Worm (Caenorhabditis elegans): Measurements from ENCODE around the gene ZK930.4.

Gene ZK930.4

ce11 chrII:11923620-11924298, 17.4 kb downstream of the ZK930.4 start:
- TF ChIP-seq lin-13 (tag; optimal IDR thresholded peaks at IDR 0.05): no peak
- TF ChIP-seq ham-2 (GFP tag; optimal IDR thresholded peaks at IDR 0.05): peak; percentile 20

ce11 chrII:11925203-11925602, 18.9 kb downstream of the ZK930.4 start:
- TF ChIP-seq drap-1 (GFP tag; optimal IDR thresholded peaks at IDR 0.05): no peak
- TF ChIP-seq nhr-76 (tag; optimal IDR thresholded peaks at IDR 0.05): no peak
- no peak for TF ChIP-seq flh-1 (GFP tag; optimal IDR thresholded peaks at IDR 0.05)
- TF ChIP-seq lin-32 (GFP tag; optimal IDR thresholded peaks at IDR 0.05): no peak
- no peak for TF ChIP-seq snpc-4 (tag; optimal IDR thresholded peaks at IDR 0.05)
- no peak for TF ChIP-seq sem-2 (GFP tag; optimal IDR thresholded peaks at IDR 0.05)
- TF ChIP-seq elt-1 (tag; optimal IDR thresholded peaks at IDR 0.05; ENCODE audit: borderline replicate concordance, insufficient read depth): no peak

ce11 chrII:11926501-11926900, 20.2 kb downstream of the ZK930.4 start:
- TF ChIP-seq tbx-8 (GFP tag; optimal IDR thresholded peaks at IDR 0.05) (no peak), nhr-76 (tag; optimal IDR thresholded peaks at IDR 0.05) (no peak), elt-3 (tag; optimal IDR thresholded peaks at IDR 0.05) (no peak), mls-2 (tag; optimal IDR thresholded peaks at IDR 0.05) (no peak), bed-3 (GFP tag; optimal IDR thresholded peaks at IDR 0.05) (no peak), lsy-2 (tag; optimal IDR thresholded peaks at IDR 0.05) (peak; percentile 44)

ce11 chrII:11928752-11929151, 22.4 kb downstream of the ZK930.4 start:
- TF ChIP-seq nhr-12 (tag; optimal IDR thresholded peaks at IDR 0.05): no peak
- no peak for TF ChIP-seq unc-62 (GFP tag; optimal IDR thresholded peaks at IDR 0.05)
- TF ChIP-seq mab-5 (tag; optimal IDR thresholded peaks at IDR 0.05): no peak
- no peak for TF ChIP-seq tbx-8 (GFP tag; optimal IDR thresholded peaks at IDR 0.05)
- no peak for TF ChIP-seq ham-2 (GFP tag; optimal IDR thresholded peaks at IDR 0.05)
- TF ChIP-seq lin-13 (tag; optimal IDR thresholded peaks at IDR 0.05): no peak
- no peak for TF ChIP-seq zip-8 (tag; optimal IDR thresholded peaks at IDR 0.05)
- no peak for TF ChIP-seq snpc-4 (tag; optimal IDR thresholded peaks at IDR 0.05)
- TF ChIP-seq elt-1 (tag; optimal IDR thresholded peaks at IDR 0.05; ENCODE audit: borderline replicate concordance, insufficient read depth): no peak
- TF ChIP-seq mep-1 (tag; optimal IDR thresholded peaks at IDR 0.05): no peak
- no peak for TF ChIP-seq nhr-28 (tag; optimal IDR thresholded peaks at IDR 0.05)
- no peak for TF ChIP-seq ceh-39 (tag; optimal IDR thresholded peaks at IDR 0.05)
- no peak for TF ChIP-seq bed-3 (GFP tag; optimal IDR thresholded peaks at IDR 0.05)
- TF ChIP-seq elt-3 (tag; optimal IDR thresholded peaks at IDR 0.05): no peak
- no peak for TF ChIP-seq ceh-43 (GFP tag; optimal IDR thresholded peaks at IDR 0.05)
- no peak for TF ChIP-seq M03D4.4 (tag; optimal IDR thresholded peaks at IDR 0.05)
- TF ChIP-seq hlh-1 (tag; optimal IDR thresholded peaks at IDR 0.05): no peak
- no peak for TF ChIP-seq lsy-2 (tag; optimal IDR thresholded peaks at IDR 0.05)
- TF ChIP-seq sem-2 (GFP tag; optimal IDR thresholded peaks at IDR 0.05): no peak

ce11 chrII:11930132-11930531, 23.8 kb downstream of the ZK930.4 start:
- no peak for TF ChIP-seq ceh-83 (GFP tag; optimal IDR thresholded peaks at IDR 0.05)
- no peak for TF ChIP-seq nhr-28 (tag; optimal IDR thresholded peaks at IDR 0.05)
- TF ChIP-seq nhr-12 (tag; optimal IDR thresholded peaks at IDR 0.05): no peak
- TF ChIP-seq M03D4.4 (tag; optimal IDR thresholded peaks at IDR 0.05): no peak
- TF ChIP-seq flh-1 (GFP tag; optimal IDR thresholded peaks at IDR 0.05): no peak
- no peak for TF ChIP-seq mep-1 (tag; optimal IDR thresholded peaks at IDR 0.05)
- TF ChIP-seq ceh-39 (tag; optimal IDR thresholded peaks at IDR 0.05): no peak
- TF ChIP-seq unc-62 (GFP tag; optimal IDR thresholded peaks at IDR 0.05): no peak
- TF ChIP-seq ceh-43 (GFP tag; optimal IDR thresholded peaks at IDR 0.05): no peak
- TF ChIP-seq nhr-2 (tag; optimal IDR thresholded peaks at IDR 0.05): no peak
- TF ChIP-seq hlh-1 (tag; optimal IDR thresholded peaks at IDR 0.05): no peak
- no peak for TF ChIP-seq cnd-1 (tag; optimal IDR thresholded peaks at IDR 0.05)
- TF ChIP-seq pha-4 (tag; optimal IDR thresholded peaks at IDR 0.05): no peak
- no peak for TF ChIP-seq nhr-237 (tag; optimal IDR thresholded peaks at IDR 0.05)

- TF ChIP-seq lin-32 (GFP tag; optimal IDR thresholded peaks at IDR 0.05): no peak
- TF ChIP-seq ces-1 (GFP tag; optimal IDR thresholded peaks at IDR 0.05): no peak
- no peak for TF ChIP-seq ceh-83 (GFP tag; optimal IDR thresholded peaks at IDR 0.05)
- TF ChIP-seq tbx-8 (GFP tag; optimal IDR thresholded peaks at IDR 0.05): no peak
- no peak for TF ChIP-seq nhr-28 (tag; optimal IDR thresholded peaks at IDR 0.05)
- no peak for TF ChIP-seq nhr-76 (tag; optimal IDR thresholded peaks at IDR 0.05)
- no peak for TF ChIP-seq ceh-39 (tag; optimal IDR thresholded peaks at IDR 0.05)
- no peak for TF ChIP-seq bed-3 (GFP tag; optimal IDR thresholded peaks at IDR 0.05)
- TF ChIP-seq drap-1 (GFP tag; optimal IDR thresholded peaks at IDR 0.05): no peak
- TF ChIP-seq unc-120 (tag; optimal IDR thresholded peaks at IDR 0.05; ENCODE audit: poor library complexity, severe bottlenecking): no peak
- no peak for TF ChIP-seq sem-2 (GFP tag; optimal IDR thresholded peaks at IDR 0.05)
- TF ChIP-seq blmp-1 (tag; optimal IDR thresholded peaks at IDR 0.05): no peak
- TF ChIP-seq elt-1 (tag; optimal IDR thresholded peaks at IDR 0.05; ENCODE audit: borderline replicate concordance, insufficient read depth): no peak
- TF ChIP-seq mab-5 (tag; optimal IDR thresholded peaks at IDR 0.05): no peak
- no peak for TF ChIP-seq hlh-1 (tag; optimal IDR thresholded peaks at IDR 0.05)
- TF ChIP-seq flh-1 (GFP tag; optimal IDR thresholded peaks at IDR 0.05): no peak
- TF ChIP-seq sptf-1 (tag; optimal IDR thresholded peaks at IDR 0.05): no peak
- TF ChIP-seq ztf-11 (tag; optimal IDR thresholded peaks at IDR 0.05): no peak
- no peak for TF ChIP-seq cnd-1 (tag; optimal IDR thresholded peaks at IDR 0.05)
These were observed 28.9 kb downstream of the ZK930.4 start, which contains the start of gene lin-29 for ce11 chrII:11935266-11935665. Gene lin-29, minus strand, starts transcription at chrII:11935343.

Data from whole organism, mixed stage, embryonic.